Worm (Caenorhabditis elegans): ENCODE data around the gene srg-69.

The srg-69 gene

DNA sequence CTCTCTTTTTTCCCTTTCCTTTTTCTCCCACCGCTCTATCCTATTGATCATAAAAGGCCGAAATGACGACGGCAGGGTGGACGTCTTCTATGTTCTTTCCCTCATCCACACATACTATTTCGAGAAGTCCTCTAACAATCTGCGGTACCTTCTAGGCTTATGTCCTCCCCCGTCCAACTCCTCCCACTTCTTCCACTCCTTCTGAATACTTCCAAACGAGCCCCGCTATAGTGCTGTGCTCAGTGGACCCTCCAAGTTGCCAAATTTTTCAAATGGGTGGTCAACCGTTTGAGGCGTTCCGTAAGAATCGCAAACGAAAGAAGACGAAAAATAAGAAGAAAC is 19.5 kb upstream of the srg-69 start:
- TF ChIP-seq hmg-4 (GFP tag; optimal IDR thresholded peaks at IDR 0.05) = no peak
- no peak for TF ChIP-seq pes-1 (GFP tag; IDR thresholded peaks at IDR 0.05)
- no peak for TF ChIP-seq hnd-1 (tag; optimal IDR thresholded peaks at IDR 0.05)
- peak; percentile 38 for TF ChIP-seq F13C5.2 (tag; optimal IDR thresholded peaks at IDR 0.05)
- no peak for TF ChIP-seq hmbx-1 (tag; optimal IDR thresholded peaks at IDR 0.05)
- no peak for TF ChIP-seq flt-1 (GFP tag; IDR thresholded peaks at IDR 0.05)
- peak; percentile 20; the same call in 1 of the 2 replicates for TF ChIP-seq tbx-11 (GFP tag; IDR thresholded peaks at IDR 0.05)
- TF ChIP-seq tbx-37 (GFP tag; conservative IDR thresholded peaks at IDR 0.05) = no peak
- TF ChIP-seq ceh-13 (GFP tag; optimal IDR thresholded peaks at IDR 0.05) = no peak
- peak; percentile 6 for TF ChIP-seq aly-1 (tag; optimal IDR thresholded peaks at IDR 0.05)
- TF ChIP-seq tra-4 (tag; optimal IDR thresholded peaks at IDR 0.05) = no peak
- TF ChIP-seq sea-1 (GFP tag; conservative IDR thresholded peaks at IDR 0.05) = no peak
- no peak for TF ChIP-seq B0310.2 (tag; optimal IDR thresholded peaks at IDR 0.05)

ce11 chrII:5336660-5337494 is 18.6 kb upstream of the srg-69 start:
- peak; percentile 13 for TF ChIP-seq hmg-4 (GFP tag; optimal IDR thresholded peaks at IDR 0.05)
- TF ChIP-seq hnd-1 (tag; optimal IDR thresholded peaks at IDR 0.05) = no peak
- TF ChIP-seq pes-1 (GFP tag; IDR thresholded peaks at IDR 0.05) = no peak

DNA sequence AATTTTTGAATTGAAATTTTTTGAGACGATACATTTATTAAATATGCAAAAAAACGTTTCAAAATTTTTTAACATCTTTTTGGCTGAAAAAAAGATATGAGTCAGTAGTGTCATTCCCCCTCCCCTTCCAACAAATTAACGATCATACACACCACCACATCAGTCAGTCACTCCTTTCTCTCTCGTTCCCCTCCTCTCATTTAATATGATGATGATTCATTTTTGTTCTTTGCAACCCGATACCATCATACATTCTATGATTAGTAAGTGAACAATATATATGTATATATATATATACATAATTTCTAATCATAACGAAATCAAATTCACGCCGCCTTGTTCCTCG is 18.0 kb upstream of the srg-69 start:
- no peak for TF ChIP-seq ceh-36 (tag; optimal IDR thresholded peaks at IDR 0.05)
- TF ChIP-seq hmg-4 (GFP tag; optimal IDR thresholded peaks at IDR 0.05) = no peak
- no peak for TF ChIP-seq hmbx-1 (tag; optimal IDR thresholded peaks at IDR 0.05)
- TF ChIP-seq ama-1 (optimal IDR thresholded peaks at IDR 0.05) = no peak
- TF ChIP-seq aly-1 (tag; optimal IDR thresholded peaks at IDR 0.05) = no peak
- no peak for TF ChIP-seq flt-1 (GFP tag; IDR thresholded peaks at IDR 0.05)
- TF ChIP-seq sea-1 (GFP tag; conservative IDR thresholded peaks at IDR 0.05) = no peak
- no peak for TF ChIP-seq tbx-37 (GFP tag; conservative IDR thresholded peaks at IDR 0.05)
- TF ChIP-seq F13C5.2 (tag; optimal IDR thresholded peaks at IDR 0.05) = no peak
- no peak for TF ChIP-seq B0310.2 (tag; optimal IDR thresholded peaks at IDR 0.05)

ce11 chrII:5338301-5338700 is 17.2 kb upstream of the srg-69 start:
- no peak for TF ChIP-seq sea-1 (GFP tag; conservative IDR thresholded peaks at IDR 0.05)
- TF ChIP-seq tbx-37 (GFP tag; conservative IDR thresholded peaks at IDR 0.05) = no peak
- no peak for TF ChIP-seq ceh-36 (tag; optimal IDR thresholded peaks at IDR 0.05)
- no peak for TF ChIP-seq ets-7 (tag; optimal IDR thresholded peaks at IDR 0.05)
- no peak for TF ChIP-seq flt-1 (GFP tag; IDR thresholded peaks at IDR 0.05)
- TF ChIP-seq hmbx-1 (tag; optimal IDR thresholded peaks at IDR 0.05) = no peak
- TF ChIP-seq hmg-4 (GFP tag; optimal IDR thresholded peaks at IDR 0.05) = no peak
- no peak for TF ChIP-seq B0310.2 (tag; optimal IDR thresholded peaks at IDR 0.05)
- no peak for TF ChIP-seq scrt-1 (GFP tag; IDR thresholded peaks at IDR 0.05)
- no peak for TF ChIP-seq ceh-13 (GFP tag; optimal IDR thresholded peaks at IDR 0.05)
- TF ChIP-seq pes-1 (GFP tag; IDR thresholded peaks at IDR 0.05) = no peak
- no peak for TF ChIP-seq hnd-1 (tag; optimal IDR thresholded peaks at IDR 0.05)
- no peak for TF ChIP-seq ama-1 (optimal IDR thresholded peaks at IDR 0.05)

DNA sequence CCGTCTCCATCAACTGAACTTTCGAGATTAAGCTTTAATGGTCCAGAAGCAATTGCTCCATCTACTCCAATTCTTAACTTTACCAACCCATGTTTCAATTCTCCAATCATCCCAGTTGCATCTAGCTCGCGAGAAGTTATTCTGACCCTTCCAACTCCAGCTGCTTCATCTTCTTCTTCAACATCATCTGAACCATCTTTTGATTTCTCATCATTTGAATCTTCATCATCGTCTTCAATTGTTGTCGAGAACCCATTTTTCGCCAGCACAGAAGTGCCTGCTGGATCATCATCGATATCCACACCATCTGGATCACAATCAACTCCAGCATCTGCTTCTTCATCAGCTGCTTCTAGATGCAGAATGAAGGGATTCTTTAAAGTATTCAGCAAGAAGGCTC is 15.9 kb upstream of the srg-69 start:
- TF ChIP-seq ceh-13 (GFP tag; optimal IDR thresholded peaks at IDR 0.05) (no peak), hmbx-1 (tag; optimal IDR thresholded peaks at IDR 0.05) (no peak), scrt-1 (GFP tag; IDR thresholded peaks at IDR 0.05) (no peak), ceh-36 (tag; optimal IDR thresholded peaks at IDR 0.05) (no peak), ama-1 (optimal IDR thresholded peaks at IDR 0.05) (no peak), F13C5.2 (tag; optimal IDR thresholded peaks at IDR 0.05) (no peak), tbx-37 (GFP tag; conservative IDR thresholded peaks at IDR 0.05) (no peak), tbx-11 (GFP tag; IDR thresholded peaks at IDR 0.05) (no peak), flt-1 (GFP tag; IDR thresholded peaks at IDR 0.05) (no peak)

ce11 chrII:5340672-5341568 is 14.6 kb upstream of the srg-69 start:
- TF ChIP-seq flt-1 (GFP tag; IDR thresholded peaks at IDR 0.05) (no peak), ama-1 (optimal IDR thresholded peaks at IDR 0.05) (no peak), ets-7 (tag; optimal IDR thresholded peaks at IDR 0.05) (no peak), tra-4 (tag; optimal IDR thresholded peaks at IDR 0.05) (no peak), F13C5.2 (tag; optimal IDR thresholded peaks at IDR 0.05) (no peak), ceh-36 (tag; optimal IDR thresholded peaks at IDR 0.05) (no peak), pes-1 (GFP tag; IDR thresholded peaks at IDR 0.05) (no peak), tbx-11 (GFP tag; IDR thresholded peaks at IDR 0.05) (no peak), B0310.2 (tag; optimal IDR thresholded peaks at IDR 0.05) (no peak)

DNA sequence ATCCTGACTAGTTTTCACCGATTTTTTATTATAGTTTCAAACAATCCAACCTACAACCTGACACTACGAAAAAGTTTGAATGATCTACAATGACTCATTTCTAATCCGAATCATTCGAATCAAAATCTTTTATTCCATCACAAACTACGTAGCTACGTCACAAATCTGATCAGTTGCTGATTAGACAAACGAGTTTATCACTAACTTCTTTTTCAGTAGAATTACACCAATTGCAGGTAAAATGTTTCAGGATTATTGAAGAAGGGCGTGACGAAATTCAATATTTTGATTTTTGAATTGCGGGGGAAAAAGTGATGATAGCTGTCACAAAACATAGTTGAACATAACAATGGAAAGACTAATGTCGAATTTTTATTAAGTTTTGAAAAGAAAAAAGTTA is 13.9 kb upstream of the srg-69 start:
- TF ChIP-seq ama-1 (optimal IDR thresholded peaks at IDR 0.05) = no peak
- TF ChIP-seq hmg-4 (GFP tag; optimal IDR thresholded peaks at IDR 0.05) = no peak
- no peak for TF ChIP-seq sea-1 (GFP tag; conservative IDR thresholded peaks at IDR 0.05)
- no peak for TF ChIP-seq scrt-1 (GFP tag; IDR thresholded peaks at IDR 0.05)
- TF ChIP-seq flt-1 (GFP tag; IDR thresholded peaks at IDR 0.05) = no peak
- TF ChIP-seq pes-1 (GFP tag; IDR thresholded peaks at IDR 0.05) = no peak
- TF ChIP-seq hnd-1 (tag; optimal IDR thresholded peaks at IDR 0.05) = no peak
- no peak for TF ChIP-seq tbx-11 (GFP tag; IDR thresholded peaks at IDR 0.05)
- no peak for TF ChIP-seq tra-4 (tag; optimal IDR thresholded peaks at IDR 0.05)
- TF ChIP-seq aly-1 (tag; optimal IDR thresholded peaks at IDR 0.05) = no peak
- TF ChIP-seq B0310.2 (tag; optimal IDR thresholded peaks at IDR 0.05) = no peak
- no peak for TF ChIP-seq ceh-13 (GFP tag; optimal IDR thresholded peaks at IDR 0.05)
- TF ChIP-seq F13C5.2 (tag; optimal IDR thresholded peaks at IDR 0.05) = no peak
- TF ChIP-seq ets-7 (tag; optimal IDR thresholded peaks at IDR 0.05) = no peak
- no peak for TF ChIP-seq hmbx-1 (tag; optimal IDR thresholded peaks at IDR 0.05)
- TF ChIP-seq tbx-37 (GFP tag; conservative IDR thresholded peaks at IDR 0.05) = no peak
- no peak for TF ChIP-seq ceh-36 (tag; optimal IDR thresholded peaks at IDR 0.05)

All from whole organism, early embryonic.